Fruit fly (Drosophila melanogaster) whole organism, wandering third instar larva: ENCODE results near the gene AP-2mu.

Experiments
- CG9705 ChIP-seq: fragments of 200-800 bp; sonication (Bioruptor generic); optimal IDR thresholded peaks from 2 replicates; lab custom pipeline; 2018; ENCODE audit warnings: missing biosample characterization, mild to moderate bottlenecking, missing genetic modification characterization
- GATAd ChIP-seq: sonication (Bioruptor generic); optimal IDR thresholded peaks from 2 replicates; lab custom pipeline; 2016; ENCODE audit warnings: missing biosample characterization, missing genetic modification characterization
- Jra ChIP-seq: sonication (Bioruptor generic); optimal IDR thresholded peaks from 2 replicates; lab custom pipeline; 2016; ENCODE audit warnings: missing biosample characterization, missing genetic modification characterization
- Mio ChIP-seq: sonication (Bioruptor generic); optimal IDR thresholded peaks from 2 replicates; lab custom pipeline; 2016; ENCODE audit warnings: missing biosample characterization, missing genetic modification characterization
- Sp1 ChIP-seq: fragments of 200-800 bp; sonication (Bioruptor generic); optimal IDR thresholded peaks from 3 replicates; lab custom pipeline; 2019; ENCODE audit warnings: missing biosample characterization, mild to moderate bottlenecking, missing genetic modification characterization, moderate library complexity
- brk ChIP-seq: fragments of 200-800 bp; sonication (Bioruptor generic); optimal IDR thresholded peaks from 2 replicates; lab custom pipeline; 2016; ENCODE audit warnings: missing biosample characterization, mild to moderate bottlenecking, missing genetic modification characterization
- h ChIP-seq: fragments of 200-800 bp; sonication (Bioruptor generic); optimal IDR thresholded peaks from 3 replicates; lab custom pipeline; 2016; ENCODE audit warnings: missing biosample characterization, mild to moderate bottlenecking, missing genetic modification characterization
- pan ChIP-seq: fragments of >200 bp; optimal IDR thresholded peaks from 2 replicates; lab custom pipeline; 2017
- psq ChIP-seq: fragments of 200-800 bp; sonication (Bioruptor generic); optimal IDR thresholded peaks from 3 replicates; lab custom pipeline; 2017; ENCODE audit warnings: missing biosample characterization, mild to moderate bottlenecking, missing genetic modification characterization, moderate library complexity
- usp ChIP-seq: fragments of >200 bp; optimal IDR thresholded peaks from 2 replicates; lab custom pipeline; 2017; ENCODE audit warnings: missing biosample characterization, missing genetic modification characterization
- woc ChIP-seq: sonication (Bioruptor generic); optimal IDR thresholded peaks from 2 replicates; lab custom pipeline; 2016; ENCODE audit warnings: missing biosample characterization, mild to moderate bottlenecking, missing genetic modification characterization

The AP-2mu gene

dm6 chr3R:22503630-22504029 lies 41.4 kb downstream of the AP-2mu start:
- TF ChIP-seq pan (lab: Kevin White, UChicago) (no peak), psq (GFP tag; lab: Kevin White, UChicago) (no peak), CG9705 (GFP tag; lab: Kevin White, UChicago) (no peak), Jra (GFP tag; lab: Kevin White, UChicago) (no peak), GATAd (no peak), usp (GFP tag; lab: Kevin White, UChicago) (no peak), Mio (no peak), h (GFP tag; lab: Kevin White, UChicago) (no peak), Sp1 (no peak), woc (GFP tag; lab: Kevin White, UChicago) (no peak), brk (GFP tag; lab: Kevin White, UChicago) (no peak)
